Fruit fly (Drosophila melanogaster) whole organism, embryonic: ENCODE measurements around the gene Teh2.

Source experiments
- ATbp ChIP-seq: fragments of 200-800 bp; sonication (Bioruptor generic); optimal IDR thresholded peaks from 2 replicates; lab custom pipeline; 2017; ENCODE audit warnings: missing biosample characterization, mild to moderate bottlenecking, missing genetic modification characterization, missing genetic modification reagents
- Blimp-1 ChIP-seq: fragments of 200-800 bp; sonication (Bioruptor generic); optimal IDR thresholded peaks from 3 replicates; lab custom pipeline; 2018; ENCODE audit warnings: missing biosample characterization, missing genetic modification characterization, mild to moderate bottlenecking, moderate library complexity, missing genetic modification reagents
- CG10147 ChIP-seq: fragments of 200-800 bp; sonication (Bioruptor generic); optimal IDR thresholded peaks from 2 replicates; lab custom pipeline; 2019; ENCODE audit warnings: missing biosample characterization, mild to moderate bottlenecking, missing genetic modification characterization, moderate library complexity
- CG1024 ChIP-seq: fragments of 200-800 bp; sonication (Bioruptor generic); IDR thresholded peaks from 2 replicates; pipeline ENCODE4 v1.3.6; 2022; ENCODE audit warnings: missing biosample characterization, missing genetic modification characterization
- CG10462 ChIP-seq: fragments of 200-800 bp; sonication (Bioruptor generic); optimal IDR thresholded peaks from 2 replicates; lab custom pipeline; 2016; ENCODE audit warnings: missing biosample characterization, missing genetic modification characterization
- CG12744 ChIP-seq: fragments of 200-800 bp; sonication (Bioruptor generic); optimal IDR thresholded peaks from 2 replicates; lab custom pipeline; 2016; ENCODE audit warnings: missing biosample characterization, missing genetic modification characterization
- CG12769 ChIP-seq: fragments of 200-800 bp; sonication (Bioruptor generic); optimal IDR thresholded peaks from 2 replicates; lab custom pipeline; 2019; ENCODE audit warnings: missing biosample characterization, mild to moderate bottlenecking, missing genetic modification characterization, moderate library complexity
- CG14441 ChIP-seq: fragments of 200-800 bp; sonication (Bioruptor generic); IDR thresholded peaks from 2 replicates; pipeline ENCODE4 v1.3.6; 2022; ENCODE audit warnings: missing biosample characterization, missing genetic modification characterization
- CG15479 ChIP-seq: fragments of 200-800 bp; sonication (Bioruptor generic); optimal IDR thresholded peaks from 3 replicates; lab custom pipeline; 2019; ENCODE audit warnings: missing biosample characterization, mild to moderate bottlenecking, missing genetic modification characterization, moderate library complexity
- CG15696 ChIP-seq: fragments of 200-800 bp; sonication (Bioruptor generic); optimal IDR thresholded peaks from 2 replicates; lab custom pipeline; 2019; ENCODE audit warnings: missing biosample characterization, mild to moderate bottlenecking, missing genetic modification characterization, moderate library complexity
- CG17802 ChIP-seq: fragments of 200-800 bp; sonication (Bioruptor generic); optimal IDR thresholded peaks from 2 replicates; lab custom pipeline; 2018; ENCODE audit warnings: missing biosample characterization, mild to moderate bottlenecking, missing genetic modification characterization, moderate library complexity
- CG18599 ChIP-seq: fragments of 200-800 bp; sonication (Bioruptor generic); optimal IDR thresholded peaks from 3 replicates; lab custom pipeline; 2017; ENCODE audit warnings: missing biosample characterization, missing genetic modification characterization, mild to moderate bottlenecking, moderate library complexity, missing genetic modification reagents
- CG2120 ChIP-seq: fragments of 200-800 bp; sonication (Bioruptor generic); optimal IDR thresholded peaks from 3 replicates; lab custom pipeline; 2016; ENCODE audit warnings: missing biosample characterization, missing genetic modification characterization
- CG2199 ChIP-seq: fragments of 200-800 bp; sonication (Bioruptor generic); IDR thresholded peaks from 3 replicates; pipeline ENCODE4 v1.3.6; 2022; ENCODE audit warnings: missing biosample characterization, missing genetic modification characterization
- CG2678 ChIP-seq: fragments of 200-800 bp; sonication (Bioruptor generic); optimal IDR thresholded peaks from 3 replicates; lab custom pipeline; 2019; ENCODE audit warnings: missing biosample characterization, mild to moderate bottlenecking, missing genetic modification characterization, moderate library complexity
- CG33213 ChIP-seq: fragments of 200-800 bp; sonication (Bioruptor generic); optimal IDR thresholded peaks from 3 replicates; lab custom pipeline; 2016; ENCODE audit warnings: missing biosample characterization, missing genetic modification characterization
- CG34422 ChIP-seq: fragments of 200-800 bp; sonication (Bioruptor generic); IDR thresholded peaks from 3 replicates; pipeline ENCODE4 v1.3.6; 2022; ENCODE audit warnings: missing biosample characterization, missing genetic modification characterization
- CG7786 ChIP-seq: fragments of 200-800 bp; sonication (Bioruptor generic); optimal IDR thresholded peaks from 2 replicates; lab custom pipeline; 2016; ENCODE audit warnings: missing biosample characterization, missing genetic modification characterization
- CG8089 ChIP-seq: fragments of 200-800 bp; sonication (Bioruptor generic); optimal IDR thresholded peaks from 3 replicates; lab custom pipeline; 2016; ENCODE audit warnings: missing biosample characterization, missing genetic modification characterization
- CG9817 ChIP-seq: fragments of 200-800 bp; sonication (Bioruptor generic); optimal IDR thresholded peaks from 2 replicates; lab custom pipeline; 2018; ENCODE audit warnings: missing biosample characterization, mild to moderate bottlenecking, missing genetic modification characterization, moderate library complexity
- Chrac-16 ChIP-seq: fragments of 200-800 bp; sonication (Bioruptor generic); optimal IDR thresholded peaks from 3 replicates; lab custom pipeline; 2016; ENCODE audit warnings: missing biosample characterization, missing genetic modification characterization
- Dad ChIP-seq: fragments of 200-800 bp; sonication (Bioruptor generic); optimal IDR thresholded peaks from 3 replicates; lab custom pipeline; 2016; ENCODE audit warnings: missing biosample characterization, missing genetic modification characterization
- Dbx ChIP-seq: fragments of 200-800 bp; sonication (Bioruptor generic); IDR thresholded peaks from 3 replicates; pipeline ENCODE4 v1.3.6; 2022; ENCODE audit warnings: missing biosample characterization, missing genetic modification characterization
- Dfd ChIP-seq, 2 experiments: fragments of >200 bp; optimal IDR thresholded peaks; 2 replicates each; lab custom pipeline; 2017; ENCODE audit warnings: missing biosample characterization in 2 of 2, missing genetic modification characterization in 2 of 2
- Dp ChIP-seq: fragments of 200-800 bp; sonication (Bioruptor generic); optimal IDR thresholded peaks from 2 replicates; lab custom pipeline; 2018; ENCODE audit warnings: missing biosample characterization, mild to moderate bottlenecking, missing genetic modification characterization, moderate library complexity
- E2f2 ChIP-seq: fragments of 200-800 bp; sonication (Bioruptor generic); IDR thresholded peaks from 2 replicates; pipeline ENCODE4 v1.3.6; 2022; ENCODE audit warnings: missing biosample characterization, missing genetic modification characterization
- Ets97D ChIP-seq: fragments of 200-800 bp; sonication (Bioruptor generic); optimal IDR thresholded peaks from 3 replicates; lab custom pipeline; 2016; ENCODE audit warnings: missing biosample characterization, missing genetic modification characterization
- Fer3 ChIP-seq: fragments of 200-800 bp; sonication (Bioruptor generic); optimal IDR thresholded peaks from 2 replicates; lab custom pipeline; 2018; ENCODE audit warnings: missing biosample characterization, mild to moderate bottlenecking, missing genetic modification characterization, moderate library complexity
- Hmx ChIP-seq: fragments of 200-800 bp; sonication (Bioruptor generic); optimal IDR thresholded peaks from 2 replicates; lab custom pipeline; 2016; ENCODE audit warnings: missing biosample characterization, missing genetic modification characterization
- Hsf ChIP-seq: fragments of 200-800 bp; sonication (Bioruptor generic); optimal IDR thresholded peaks from 3 replicates; lab custom pipeline; 2016; ENCODE audit warnings: missing biosample characterization, missing genetic modification characterization
- MBD-R2 ChIP-seq: fragments of 200-800 bp; sonication (Bioruptor generic); IDR thresholded peaks from 2 replicates; pipeline ENCODE4 v1.3.6; 2022; ENCODE audit warnings: missing biosample characterization, missing genetic modification characterization
- MESR4 ChIP-seq: fragments of 200-800 bp; sonication (Bioruptor generic); optimal IDR thresholded peaks from 2 replicates; lab custom pipeline; 2018; ENCODE audit warnings: missing biosample characterization, mild to moderate bottlenecking, missing genetic modification characterization, moderate library complexity
- Oaz ChIP-seq: fragments of 200-800 bp; sonication (Bioruptor generic); IDR thresholded peaks from 2 replicates; pipeline ENCODE4 v1.3.6; 2022; ENCODE audit warnings: missing biosample characterization, missing genetic modification characterization
- Sry-δ ChIP-seq: fragments of 200-800 bp; sonication (Bioruptor generic); optimal IDR thresholded peaks from 2 replicates; lab custom pipeline; 2016; ENCODE audit warnings: missing biosample characterization, missing genetic modification characterization
- dysf ChIP-seq: fragments of 200-800 bp; sonication (Bioruptor generic); IDR thresholded peaks from 3 replicates; pipeline ENCODE4 v1.3.6; 2022; ENCODE audit warnings: missing biosample characterization, missing genetic modification characterization
- ems ChIP-seq: fragments of 200-800 bp; sonication (Bioruptor generic); optimal IDR thresholded peaks from 3 replicates; lab custom pipeline; 2016; ENCODE audit warnings: missing biosample characterization, missing genetic modification characterization
- exex ChIP-seq: fragments of 200-800 bp; sonication (Bioruptor generic); optimal IDR thresholded peaks from 4 replicates; lab custom pipeline; 2018; ENCODE audit warnings: missing biosample characterization, mild to moderate bottlenecking, missing genetic modification characterization, moderate library complexity
- fru ChIP-seq: fragments of >200 bp; optimal IDR thresholded peaks from 2 replicates; lab custom pipeline; 2017
- grau ChIP-seq: fragments of 200-800 bp; optimal IDR thresholded peaks from 3 replicates; lab custom pipeline; 2019; ENCODE audit warnings: missing biosample characterization, mild to moderate bottlenecking, missing genetic modification characterization, moderate library complexity
- gt ChIP-seq: fragments of 200-800 bp; sonication (Bioruptor generic); IDR thresholded peaks from 2 replicates; pipeline ENCODE4 v1.3.6; 2022; ENCODE audit warnings: missing biosample characterization, missing genetic modification characterization
- her ChIP-seq: fragments of 200-800 bp; sonication (Bioruptor generic); optimal IDR thresholded peaks from 2 replicates; lab custom pipeline; 2016; ENCODE audit warnings: missing biosample characterization, missing genetic modification characterization
- lola ChIP-seq, 3 experiments: fragments of >200 bp in 2 of 3; fragments of 200-800 bp in 1 of 3; sonication (Bioruptor generic) in 1 of 3; optimal IDR thresholded peaks; 2 replicates each; lab custom pipeline; 2017 to 2019; ENCODE audit warnings: missing biosample characterization in 3 of 3, missing genetic modification characterization in 3 of 3, mild to moderate bottlenecking in 1 of 3, moderate library complexity in 1 of 3
- lov ChIP-seq, 2 experiments: fragments of 200-800 bp in 1 of 2; fragments of >200 bp in 1 of 2; sonication (Bioruptor generic) in 1 of 2; IDR thresholded peaks in 1 of 2; optimal IDR thresholded peaks in 1 of 2; 2 replicates in 1 of 2; 3 replicates in 1 of 2; pipeline versions ENCODE4 v1.3.6 to Lab custom; 2017 to 2022; ENCODE audit warnings: missing biosample characterization in 1 of 2, missing genetic modification characterization in 1 of 2
- mld ChIP-seq: fragments of 200-800 bp; sonication (Bioruptor generic); IDR thresholded peaks from 3 replicates; pipeline ENCODE4 v1.3.6; 2022; ENCODE audit warnings: missing biosample characterization, missing genetic modification characterization; ENCODE audit not compliant: partially characterized antibody
- nau ChIP-seq: fragments of 200-800 bp; sonication (Bioruptor generic); optimal IDR thresholded peaks from 3 replicates; lab custom pipeline; 2017; ENCODE audit warnings: missing biosample characterization, mild to moderate bottlenecking, missing genetic modification characterization, missing genetic modification reagents
- phol ChIP-seq: fragments of 200-800 bp; sonication (Bioruptor generic); optimal IDR thresholded peaks from 3 replicates; lab custom pipeline; 2018; ENCODE audit warnings: missing biosample characterization, mild to moderate bottlenecking, missing genetic modification characterization, moderate library complexity
- sqz ChIP-seq: fragments of 200-800 bp; sonication (Bioruptor generic); optimal IDR thresholded peaks from 3 replicates; lab custom pipeline; 2018; ENCODE audit warnings: missing biosample characterization, mild to moderate bottlenecking, missing genetic modification characterization
- ssp ChIP-seq: fragments of 200-800 bp; sonication (Bioruptor generic); IDR thresholded peaks from 2 replicates; pipeline ENCODE4 v1.3.6; 2022; ENCODE audit warnings: missing biosample characterization, missing genetic modification characterization
- stwl ChIP-seq: fragments of 200-800 bp; sonication (Bioruptor generic); optimal IDR thresholded peaks from 3 replicates; lab custom pipeline; 2018; ENCODE audit warnings: missing biosample characterization, mild to moderate bottlenecking, missing genetic modification characterization, moderate library complexity
- tin ChIP-seq: fragments of 200-800 bp; sonication (Bioruptor generic); optimal IDR thresholded peaks from 3 replicates; lab custom pipeline; 2016; ENCODE audit warnings: missing biosample characterization, missing genetic modification characterization
- vvl ChIP-seq: fragments of 200-800 bp; sonication (Bioruptor generic); IDR thresholded peaks from 2 replicates; pipeline ENCODE4 v1.3.6; 2022; ENCODE audit warnings: missing biosample characterization, missing genetic modification characterization

Gene Teh2

dm6 chr3L:4186659-4187058 is 1.2 kb downstream of the Teh2 start, which contains the start of gene VhaM9.7-c (continued):
- TF ChIP-seq CG12744 (GFP tag; lab: Kevin White, UChicago) (peak; percentile 28), Oaz (GFP tag; lab: Robert Waterston, UW) (no peak), Hmx (GFP tag; lab: Kevin White, UChicago) (no peak), Sry-δ (GFP tag; lab: Kevin White, UChicago) (peak; percentile 17), CG12769 (tag; lab: Kevin White, UChicago) (no peak), CG15479 (GFP tag; lab: Kevin White, UChicago) (no peak), Fer3 (peak; percentile 22), mld (GFP tag; lab: Robert Waterston, UW) (no peak), grau (tag; lab: Kevin White, UChicago) (peak; percentile 26), ems (GFP tag; lab: Kevin White, UChicago) (peak; percentile 10), E2f2 (GFP tag; lab: Robert Waterston, UW) (peak; percentile 87), tin (GFP tag; lab: Kevin White, UChicago) (peak; percentile 32), CG18599 (peak; percentile 28), Ets97D (peak; percentile 65), MESR4 (GFP tag; lab: Kevin White, UChicago) (peak; percentile 61), exex (tag; lab: Kevin White, UChicago) (no peak), lov (optimal IDR thresholded peaks at IDR 0.05; lab: Kevin White, UChicago) (no peak), lov (GFP tag; IDR thresholded peaks at IDR 0.05; lab: Robert Waterston, UW) (no peak), vvl (GFP tag; lab: Robert Waterston, UW) (peak; percentile 65), phol (tag; lab: Kevin White, UChicago) (peak; percentile 39), Hsf (GFP tag; lab: Kevin White, UChicago) (peak; percentile 22), CG14441 (GFP tag; lab: Robert Waterston, UW) (no peak), CG2678 (no peak), CG17802 (no peak), CG8089 (GFP tag; lab: Kevin White, UChicago) (peak; percentile 19), Dp (GFP tag; lab: Kevin White, UChicago) (peak; percentile 80), CG2120 (GFP tag; lab: Kevin White, UChicago) (peak; percentile 70), CG1024 (GFP tag; lab: Robert Waterston, UW) (0 out of 2 replicates have a peak, but pooled peaks have one; percentile 7), Dbx (GFP tag; lab: Robert Waterston, UW) (no peak), Dfd (GFP tag; optimal IDR thresholded peaks at IDR 0.05; lab: Kevin White, UChicago) (no peak), ATbp (GFP tag; lab: Kevin White, UChicago) (no peak), CG15696 (tag; lab: Kevin White, UChicago) (no peak), sqz (GFP tag; lab: Kevin White, UChicago) (peak; percentile 6), CG7786 (GFP tag; lab: Kevin White, UChicago) (peak; percentile 45), CG10462 (GFP tag; lab: Kevin White, UChicago) (no peak), CG9817 (peak; percentile 13), CG2199 (GFP tag; lab: Robert Waterston, UW) (0 out of 3 replicates have a peak, but pooled peaks have one; percentile 2), nau (GFP tag; lab: Kevin White, UChicago) (no peak), her (peak; percentile 25), lola (GFP tag; optimal IDR thresholded peaks at IDR 0.05; lab: Kevin White, UChicago) (no peak), CG33213 (GFP tag; lab: Kevin White, UChicago) (peak; percentile 47), stwl (tag; lab: Kevin White, UChicago) (peak; percentile 96), MBD-R2 (GFP tag; lab: Robert Waterston, UW) (peak; percentile 91), CG34422 (GFP tag; lab: Robert Waterston, UW) (peak; percentile 53; the same call in 1 of the 3 replicates), CG10147 (GFP tag; lab: Kevin White, UChicago) (no peak), dysf (GFP tag; lab: Robert Waterston, UW) (no peak), Dad (GFP tag; lab: Kevin White, UChicago) (peak; percentile 32), Blimp-1 (GFP tag; lab: Kevin White, UChicago) (no peak), gt (GFP tag; lab: Robert Waterston, UW) (no peak), Chrac-16 (GFP tag; lab: Kevin White, UChicago) (peak; percentile 29), fru (lab: Kevin White, UChicago) (no peak), ssp (GFP tag; lab: Robert Waterston, UW) (peak; percentile 17; the same call in 1 of the 2 replicates)
